Fruit fly (Drosophila melanogaster): ENCODE results near the gene MRP.

- TF ChIP-seq Dll (optimal IDR thresholded peaks at IDR 0.05) (no peak), psq (optimal IDR thresholded peaks at IDR 0.05) (no peak)
Measured at dm6 chr2L:12712852-12713251, 6.0 kb upstream of the MRP start, which contains the start of gene CG5787.

Data from whole organism.